Worm (Caenorhabditis elegans): ENCODE data around the gene T25D3.3.

The T25D3.3 gene

DNA sequence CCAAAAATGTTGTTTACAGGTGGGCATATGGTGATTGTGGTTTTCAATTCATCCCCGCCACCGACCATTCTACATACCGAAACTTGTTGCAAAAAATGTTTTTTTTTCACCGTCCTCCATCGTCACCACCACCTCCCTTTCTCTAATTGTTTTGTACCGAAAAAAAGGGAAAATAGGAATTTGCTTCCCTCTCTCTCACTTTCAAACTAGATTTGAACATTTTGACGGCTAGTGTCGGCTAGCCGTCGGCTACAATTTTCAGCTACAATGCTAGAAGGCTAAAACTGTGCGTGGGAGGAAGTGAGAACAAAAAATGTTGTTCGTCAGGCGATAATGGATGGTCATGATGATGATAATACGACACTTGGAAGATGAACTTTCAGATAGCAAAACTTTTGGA, 25.8 kb downstream of the T25D3.3 start:
- TF ChIP-seq klf-2 (GFP tag; conservative IDR thresholded peaks at IDR 0.05), result no peak
- no peak for TF ChIP-seq cog-1 (tag; optimal IDR thresholded peaks at IDR 0.05)
- TF ChIP-seq ref-1 (GFP tag; conservative IDR thresholded peaks at IDR 0.05), result no peak

DNA sequence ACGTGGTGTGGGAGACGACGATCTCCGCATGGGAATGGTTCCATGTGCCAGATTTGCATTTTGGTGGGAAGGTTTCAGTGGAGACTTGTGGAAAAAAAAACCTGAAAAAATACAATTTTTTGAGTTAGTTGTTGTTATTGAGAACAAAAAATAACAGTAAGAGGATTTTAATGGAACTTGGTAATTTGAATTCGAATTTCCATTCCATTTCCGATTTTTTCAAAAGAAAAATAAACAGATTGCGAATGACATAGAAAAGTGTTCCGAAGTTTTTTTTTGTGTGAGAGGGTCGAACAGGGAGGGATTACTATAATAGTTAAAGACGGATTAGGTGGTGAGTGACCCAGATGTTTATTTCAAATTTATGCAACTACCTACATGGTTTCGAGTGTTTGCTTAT, 26.6 kb downstream of the T25D3.3 start, which contains the start of gene T01D1.4:
Gene T01D1.4 (minus strand): TSS at position 101 of the 400 bp plus-strand sequence.
- TF ChIP-seq cog-1 (tag; optimal IDR thresholded peaks at IDR 0.05) (no peak), ref-1 (GFP tag; conservative IDR thresholded peaks at IDR 0.05) (no peak), med-1 (GFP tag; optimal IDR thresholded peaks at IDR 0.05; ENCODE audit: insufficient read depth) (no peak), ztf-29 (GFP tag; IDR thresholded peaks at IDR 0.05) (no peak), klf-2 (GFP tag; conservative IDR thresholded peaks at IDR 0.05) (no peak), flt-1 (GFP tag; IDR thresholded peaks at IDR 0.05) (no peak), ztf-23 (GFP tag; IDR thresholded peaks at IDR 0.05) (no peak), T22C8.4 (GFP tag; IDR thresholded peaks at IDR 0.05) (no peak), tab-1 (GFP tag; IDR thresholded peaks at IDR 0.05) (no peak)

DNA sequence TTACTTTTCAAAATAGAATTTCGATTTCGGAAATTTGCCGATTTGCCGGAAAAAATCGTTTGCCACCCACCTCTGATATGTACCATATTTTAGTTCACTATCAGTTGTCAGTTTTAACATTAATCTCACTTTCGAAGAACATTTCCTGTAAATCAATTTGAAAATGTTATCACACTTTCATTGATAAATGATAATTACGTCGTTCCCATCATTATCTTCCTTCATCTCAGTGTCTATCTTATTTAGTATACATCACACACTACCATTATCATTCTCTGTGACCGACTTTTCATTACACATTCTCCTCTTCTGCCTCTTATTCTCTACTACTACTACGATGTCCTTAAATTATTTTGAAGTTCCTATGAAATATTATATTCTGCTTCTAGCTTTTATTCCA, 34.1 kb downstream of the T25D3.3 start, which contains the start of gene T01D1.8:
Gene T01D1.8 (plus strand): TSS at position 236 of the 400 bp plus-strand sequence.
- TF ChIP-seq ref-1 (GFP tag; conservative IDR thresholded peaks at IDR 0.05), result no peak
- TF ChIP-seq cog-1 (tag; optimal IDR thresholded peaks at IDR 0.05), result no peak
- no peak for TF ChIP-seq ztf-29 (GFP tag; IDR thresholded peaks at IDR 0.05)
- TF ChIP-seq T22C8.4 (GFP tag; IDR thresholded peaks at IDR 0.05), result no peak
- TF ChIP-seq tab-1 (GFP tag; IDR thresholded peaks at IDR 0.05), result no peak
- TF ChIP-seq ztf-23 (GFP tag; IDR thresholded peaks at IDR 0.05), result no peak
- TF ChIP-seq flt-1 (GFP tag; IDR thresholded peaks at IDR 0.05), result no peak
- TF ChIP-seq klf-2 (GFP tag; conservative IDR thresholded peaks at IDR 0.05), result no peak

DNA sequence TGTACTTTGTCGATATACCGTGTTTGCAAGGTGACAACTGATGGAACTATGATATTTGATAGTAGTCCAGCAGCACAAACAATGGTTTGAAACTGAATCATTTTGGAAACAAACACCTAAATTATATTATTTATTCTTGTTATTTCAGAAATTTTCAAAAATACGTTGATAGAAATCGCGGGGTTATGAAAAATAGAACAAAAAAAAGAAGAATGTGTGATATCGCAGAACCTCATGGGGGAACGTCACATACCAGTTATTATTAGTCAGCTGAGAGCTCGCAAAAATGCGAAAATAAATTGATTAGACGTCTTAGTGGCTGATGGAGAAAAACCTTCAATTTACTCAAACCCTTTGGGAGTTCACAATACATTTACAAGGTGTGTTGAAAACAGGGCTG, 36.6 kb downstream of the T25D3.3 start, which contains the start of gene T01D1.5:
Gene T01D1.5 (minus strand): TSS at position 101 of the 400 bp plus-strand sequence.
- TF ChIP-seq ref-1 (GFP tag; conservative IDR thresholded peaks at IDR 0.05) (no peak), flt-1 (GFP tag; IDR thresholded peaks at IDR 0.05) (no peak), cog-1 (tag; optimal IDR thresholded peaks at IDR 0.05) (no peak), ztf-23 (GFP tag; IDR thresholded peaks at IDR 0.05) (no peak), T22C8.4 (GFP tag; IDR thresholded peaks at IDR 0.05) (no peak), ztf-29 (GFP tag; IDR thresholded peaks at IDR 0.05) (no peak), med-1 (GFP tag; optimal IDR thresholded peaks at IDR 0.05; ENCODE audit: insufficient read depth) (no peak), tab-1 (GFP tag; IDR thresholded peaks at IDR 0.05) (no peak), klf-2 (GFP tag; conservative IDR thresholded peaks at IDR 0.05) (no peak)

DNA sequence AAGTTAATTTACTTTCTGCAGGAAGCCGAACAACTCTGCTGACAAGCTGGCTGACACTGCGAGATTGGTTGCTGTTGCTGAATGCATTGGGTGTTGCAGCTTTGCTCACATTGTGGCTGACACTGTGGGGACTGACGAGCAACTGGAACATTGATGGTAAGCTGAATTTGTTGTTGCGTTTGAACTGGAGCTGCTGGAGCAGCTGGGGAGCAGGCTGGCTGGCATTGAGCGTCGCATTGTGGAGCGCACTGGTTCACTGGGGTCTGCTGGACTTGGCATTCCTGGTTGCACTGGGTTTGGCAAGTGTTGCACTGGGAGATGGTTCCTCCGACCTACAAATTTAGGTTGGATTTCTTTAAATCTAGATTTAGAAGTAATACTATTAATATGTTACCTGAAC, 40.2 kb downstream of the T25D3.3 start:
- TF ChIP-seq T22C8.4 (GFP tag; IDR thresholded peaks at IDR 0.05), result no peak
- TF ChIP-seq ztf-29 (GFP tag; IDR thresholded peaks at IDR 0.05), result no peak
- no peak for TF ChIP-seq tab-1 (GFP tag; IDR thresholded peaks at IDR 0.05)
- TF ChIP-seq cog-1 (tag; optimal IDR thresholded peaks at IDR 0.05), result no peak
- no peak for TF ChIP-seq klf-2 (GFP tag; conservative IDR thresholded peaks at IDR 0.05)
- no peak for TF ChIP-seq flt-1 (GFP tag; IDR thresholded peaks at IDR 0.05)
- TF ChIP-seq ref-1 (GFP tag; conservative IDR thresholded peaks at IDR 0.05), result no peak
- no peak for TF ChIP-seq ztf-23 (GFP tag; IDR thresholded peaks at IDR 0.05)
- no peak for TF ChIP-seq med-1 (GFP tag; optimal IDR thresholded peaks at IDR 0.05; ENCODE audit: insufficient read depth)

DNA sequence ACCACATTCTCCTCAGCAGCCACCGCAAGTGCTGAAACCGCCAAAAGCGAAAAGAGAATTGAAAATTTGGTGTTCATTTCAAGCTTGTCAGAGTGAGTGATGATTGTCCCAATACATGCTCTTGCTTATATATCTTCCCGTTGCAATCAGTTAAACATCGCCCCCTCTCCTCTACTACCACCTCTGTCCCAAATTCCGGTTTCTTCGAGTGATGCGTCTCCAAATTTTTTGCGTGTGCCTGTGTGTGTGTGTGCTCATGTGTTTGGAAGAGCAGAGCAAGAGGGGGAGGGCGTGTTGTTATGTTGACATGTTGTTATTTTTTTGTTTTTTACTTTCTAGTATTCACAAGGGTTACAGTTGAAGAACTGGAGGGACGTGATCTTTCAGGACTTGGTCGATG, 42.1 kb downstream of the T25D3.3 start, which contains the start of gene abu-11:
Gene abu-11 (minus strand): TSS at position 101 of the 400 bp plus-strand sequence.
- TF ChIP-seq cog-1 (tag; optimal IDR thresholded peaks at IDR 0.05), result no peak
- TF ChIP-seq ztf-23 (GFP tag; IDR thresholded peaks at IDR 0.05), result no peak
- no peak for TF ChIP-seq flt-1 (GFP tag; IDR thresholded peaks at IDR 0.05)
- no peak for TF ChIP-seq med-1 (GFP tag; optimal IDR thresholded peaks at IDR 0.05; ENCODE audit: insufficient read depth)
- TF ChIP-seq klf-2 (GFP tag; conservative IDR thresholded peaks at IDR 0.05), result no peak
- TF ChIP-seq T22C8.4 (GFP tag; IDR thresholded peaks at IDR 0.05), result no peak
- no peak for TF ChIP-seq ztf-29 (GFP tag; IDR thresholded peaks at IDR 0.05)
- TF ChIP-seq ref-1 (GFP tag; conservative IDR thresholded peaks at IDR 0.05), result no peak
- no peak for TF ChIP-seq tab-1 (GFP tag; IDR thresholded peaks at IDR 0.05)

DNA sequence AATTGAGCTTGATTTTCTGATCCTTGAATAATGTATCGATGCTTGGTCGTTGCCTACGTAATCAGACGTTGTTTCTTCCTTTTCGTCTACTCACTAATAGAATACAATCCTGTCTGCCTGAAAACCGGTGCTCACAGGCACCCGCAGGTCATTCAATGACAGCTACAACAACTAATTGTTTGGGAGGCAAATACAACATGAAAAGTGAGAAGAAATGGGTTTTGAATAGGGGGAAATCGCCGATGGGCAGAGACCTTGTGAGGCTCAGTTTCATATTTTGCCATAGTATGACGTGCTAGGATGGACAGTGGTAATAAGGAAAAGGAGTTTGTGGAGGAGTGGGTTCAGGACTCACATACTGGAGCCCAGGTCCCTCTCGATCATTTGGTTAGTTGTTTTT, 44.3 kb downstream of the T25D3.3 start, which contains the start of gene chs-2:
Gene chs-2 (plus strand): TSS at position 301 of the 400 bp plus-strand sequence.
- TF ChIP-seq ztf-23 (GFP tag; IDR thresholded peaks at IDR 0.05), result no peak
- TF ChIP-seq ztf-29 (GFP tag; IDR thresholded peaks at IDR 0.05), result no peak
- no peak for TF ChIP-seq cog-1 (tag; optimal IDR thresholded peaks at IDR 0.05)
- TF ChIP-seq flt-1 (GFP tag; IDR thresholded peaks at IDR 0.05), result no peak
- no peak for TF ChIP-seq tab-1 (GFP tag; IDR thresholded peaks at IDR 0.05)
- TF ChIP-seq med-1 (GFP tag; optimal IDR thresholded peaks at IDR 0.05; ENCODE audit: insufficient read depth), result no peak
- TF ChIP-seq klf-2 (GFP tag; conservative IDR thresholded peaks at IDR 0.05), result no peak
- no peak for TF ChIP-seq ref-1 (GFP tag; conservative IDR thresholded peaks at IDR 0.05)
- TF ChIP-seq T22C8.4 (GFP tag; IDR thresholded peaks at IDR 0.05), result no peak

Data from whole organism, midembryonic.